Fruit fly (Drosophila melanogaster) whole organism, embryonic: ENCODE data around the gene AstA-R1.

ENCODE experiments used
- Ada2b ChIP-seq: fragments of 200-800 bp; sonication (Bioruptor generic); IDR thresholded peaks from 2 replicates; pipeline ENCODE4 v1.3.6; 2022; ENCODE audit warnings: missing biosample characterization, missing genetic modification characterization
- Asciz ChIP-seq: fragments of 200-800 bp; sonication (Bioruptor generic); optimal IDR thresholded peaks from 2 replicates; lab custom pipeline; 2017; ENCODE audit warnings: missing biosample characterization, mild to moderate bottlenecking, missing genetic modification characterization, missing genetic modification reagents
- Awh ChIP-seq: fragments of 200-800 bp; sonication (Bioruptor generic); IDR thresholded peaks from 2 replicates; pipeline ENCODE4, ENCODE4 v1.3.6; 2022; ENCODE audit warnings: missing biosample characterization, missing genetic modification characterization
- CG10147 ChIP-seq: fragments of 200-800 bp; sonication (Bioruptor generic); optimal IDR thresholded peaks from 2 replicates; lab custom pipeline; 2019; ENCODE audit warnings: missing biosample characterization, mild to moderate bottlenecking, missing genetic modification characterization, moderate library complexity
- CG12299 ChIP-seq: fragments of 200-800 bp; sonication (Bioruptor generic); optimal IDR thresholded peaks from 2 replicates; lab custom pipeline; 2018; ENCODE audit warnings: missing biosample characterization, mild to moderate bottlenecking, missing genetic modification characterization
- CG14050 ChIP-seq: fragments of 200-800 bp; sonication (Bioruptor generic); IDR thresholded peaks from 3 replicates; pipeline ENCODE4 v1.3.6; 2022; ENCODE audit warnings: missing biosample characterization, missing genetic modification characterization
- CG15479 ChIP-seq: fragments of 200-800 bp; sonication (Bioruptor generic); optimal IDR thresholded peaks from 3 replicates; lab custom pipeline; 2019; ENCODE audit warnings: missing biosample characterization, mild to moderate bottlenecking, missing genetic modification characterization, moderate library complexity
- CG15514 ChIP-seq: fragments of 200-800 bp; sonication (Bioruptor generic); optimal IDR thresholded peaks from 3 replicates; lab custom pipeline; 2017; ENCODE audit warnings: missing biosample characterization, missing genetic modification characterization, mild to moderate bottlenecking, moderate library complexity, missing genetic modification reagents
- CG16779 ChIP-seq: fragments of 200-800 bp; sonication (Bioruptor generic); IDR thresholded peaks from 2 replicates; pipeline ENCODE4 v1.3.6; 2022; ENCODE audit warnings: missing biosample characterization, missing genetic modification characterization
- CG17328 ChIP-seq: fragments of 200-800 bp; sonication (Bioruptor generic); IDR thresholded peaks from 2 replicates; pipeline ENCODE4 v1.3.6; 2022; ENCODE audit warnings: missing biosample characterization, missing genetic modification characterization
- CG17829 ChIP-seq: fragments of 200-800 bp; optimal IDR thresholded peaks from 2 replicates; lab custom pipeline; 2019; ENCODE audit warnings: missing biosample characterization, mild to moderate bottlenecking, missing genetic modification characterization, moderate library complexity
- CG18764 ChIP-seq: fragments of 200-800 bp; sonication (Bioruptor generic); optimal IDR thresholded peaks from 3 replicates; lab custom pipeline; 2016; ENCODE audit warnings: missing biosample characterization, missing genetic modification characterization
- CG32532 ChIP-seq: fragments of 200-800 bp; sonication (Bioruptor generic); IDR thresholded peaks from 2 replicates; pipeline ENCODE4 v1.3.6; 2022; ENCODE audit warnings: missing biosample characterization, missing genetic modification characterization
- CG33213 ChIP-seq: fragments of 200-800 bp; sonication (Bioruptor generic); optimal IDR thresholded peaks from 3 replicates; lab custom pipeline; 2016; ENCODE audit warnings: missing biosample characterization, missing genetic modification characterization
- CG3407 ChIP-seq: fragments of 200-800 bp; sonication (Bioruptor generic); optimal IDR thresholded peaks from 2 replicates; lab custom pipeline; 2018; ENCODE audit warnings: missing biosample characterization, mild to moderate bottlenecking, missing genetic modification characterization
- CG8089 ChIP-seq: fragments of 200-800 bp; sonication (Bioruptor generic); optimal IDR thresholded peaks from 3 replicates; lab custom pipeline; 2016; ENCODE audit warnings: missing biosample characterization, missing genetic modification characterization
- CG8281 ChIP-seq: fragments of 200-800 bp; sonication (Bioruptor generic); optimal IDR thresholded peaks from 2 replicates; lab custom pipeline; 2018; ENCODE audit warnings: missing biosample characterization, mild to moderate bottlenecking, missing genetic modification characterization, moderate library complexity
- CG9215 ChIP-seq: fragments of 200-800 bp; sonication (Bioruptor generic); IDR thresholded peaks from 2 replicates; pipeline ENCODE4 v1.3.6; 2022; ENCODE audit warnings: missing biosample characterization, missing genetic modification characterization
- CG9437 ChIP-seq: fragments of 200-800 bp; sonication (Bioruptor generic); optimal IDR thresholded peaks from 2 replicates; lab custom pipeline; 2018; ENCODE audit warnings: missing biosample characterization, mild to moderate bottlenecking, missing genetic modification characterization
- Dip3 ChIP-seq: fragments of 200-800 bp; sonication (Bioruptor generic); optimal IDR thresholded peaks from 3 replicates; lab custom pipeline; 2016; ENCODE audit warnings: missing biosample characterization, missing genetic modification characterization
- ERR ChIP-seq: fragments of 200-800 bp; sonication (Bioruptor generic); optimal IDR thresholded peaks from 2 replicates; lab custom pipeline; 2016; ENCODE audit warnings: missing biosample characterization, missing genetic modification characterization
- HLH3B ChIP-seq: fragments of 200-800 bp; sonication (Bioruptor generic); IDR thresholded peaks from 2 replicates; pipeline ENCODE4 v1.3.6; 2022; ENCODE audit warnings: missing biosample characterization, missing genetic modification characterization
- Hey ChIP-seq: fragments of 200-800 bp; sonication (Bioruptor generic); optimal IDR thresholded peaks from 3 replicates; lab custom pipeline; 2018; ENCODE audit warnings: missing biosample characterization, mild to moderate bottlenecking, missing genetic modification characterization
- Hmx ChIP-seq: fragments of 200-800 bp; sonication (Bioruptor generic); optimal IDR thresholded peaks from 2 replicates; lab custom pipeline; 2016; ENCODE audit warnings: missing biosample characterization, missing genetic modification characterization
- Hr51 ChIP-seq, 2 experiments: fragments of 200-800 bp; sonication (Bioruptor generic); optimal IDR thresholded peaks; 2 replicates in 1 of 2; 3 replicates in 1 of 2; lab custom pipeline; 2016 to 2018; ENCODE audit warnings: missing biosample characterization in 2 of 2, missing genetic modification characterization in 2 of 2, mild to moderate bottlenecking in 1 of 2, moderate library complexity in 1 of 2
- MTF-1 ChIP-seq: fragments of 200-800 bp; sonication (Bioruptor generic); optimal IDR thresholded peaks from 2 replicates; lab custom pipeline; 2018; ENCODE audit warnings: missing biosample characterization, mild to moderate bottlenecking, missing genetic modification characterization, borderline replicate concordance
- Rx ChIP-seq: fragments of 200-800 bp; sonication (Bioruptor generic); IDR thresholded peaks from 2 replicates; pipeline ENCODE4 v1.3.6; 2022; ENCODE audit warnings: missing biosample characterization, missing genetic modification characterization
- Side ChIP-seq: fragments of 200-800 bp; sonication (Bioruptor generic); optimal IDR thresholded peaks from 2 replicates; lab custom pipeline; 2016; ENCODE audit warnings: missing biosample characterization, missing genetic modification characterization
- Sin3A ChIP-seq: fragments of >200 bp; optimal IDR thresholded peaks from 2 replicates; lab custom pipeline; 2018
- YL-1 ChIP-seq: fragments of 200-800 bp; sonication (Bioruptor generic); optimal IDR thresholded peaks from 3 replicates; lab custom pipeline; 2017; ENCODE audit warnings: missing biosample characterization, mild to moderate bottlenecking, missing genetic modification characterization
- amos ChIP-seq: fragments of 200-800 bp; sonication (Bioruptor generic); IDR thresholded peaks from 2 replicates; pipeline ENCODE4 v1.3.6; 2022; ENCODE audit warnings: missing biosample characterization, missing genetic modification characterization; ENCODE audit not compliant: partially characterized antibody
- btn ChIP-seq: fragments of 200-800 bp; sonication (Bioruptor generic); optimal IDR thresholded peaks from 2 replicates; lab custom pipeline; 2016; ENCODE audit warnings: missing biosample characterization, missing genetic modification characterization
- cad ChIP-seq: fragments of >200 bp; optimal IDR thresholded peaks from 2 replicates; lab custom pipeline; 2017; ENCODE audit warnings: missing biosample characterization, missing genetic modification characterization
- cg ChIP-seq: fragments of 200-800 bp; sonication (Bioruptor generic); optimal IDR thresholded peaks from 3 replicates; lab custom pipeline; 2019; ENCODE audit warnings: missing biosample characterization, mild to moderate bottlenecking, missing genetic modification characterization, moderate library complexity
- chif ChIP-seq, 2 experiments: fragments of 200-800 bp; sonication (Bioruptor generic); optimal IDR thresholded peaks; 3 replicates each; lab custom pipeline; 2016; ENCODE audit warnings: missing biosample characterization in 2 of 2, missing genetic modification characterization in 2 of 2
- chm ChIP-seq: fragments of 200-800 bp; sonication (Bioruptor generic); IDR thresholded peaks from 2 replicates; pipeline ENCODE4 v1.3.6; 2022; ENCODE audit warnings: missing biosample characterization, missing genetic modification characterization
- ems ChIP-seq: fragments of 200-800 bp; sonication (Bioruptor generic); optimal IDR thresholded peaks from 3 replicates; lab custom pipeline; 2016; ENCODE audit warnings: missing biosample characterization, missing genetic modification characterization
- ftz-f1 ChIP-seq: fragments of 200-800 bp; sonication (Bioruptor generic); optimal IDR thresholded peaks from 2 replicates; lab custom pipeline; 2016; ENCODE audit warnings: missing biosample characterization, missing genetic modification characterization
- gcm2 ChIP-seq: fragments of 200-800 bp; sonication (Bioruptor generic); optimal IDR thresholded peaks from 2 replicates; lab custom pipeline; 2016; ENCODE audit warnings: missing biosample characterization, missing genetic modification characterization
- gro ChIP-seq: fragments of 200-800 bp; sonication (Bioruptor generic); optimal IDR thresholded peaks from 2 replicates; lab custom pipeline; 2016; ENCODE audit warnings: missing biosample characterization, missing genetic modification characterization
- gt ChIP-seq: fragments of 200-800 bp; sonication (Bioruptor generic); IDR thresholded peaks from 2 replicates; pipeline ENCODE4 v1.3.6; 2022; ENCODE audit warnings: missing biosample characterization, missing genetic modification characterization
- hbn ChIP-seq: fragments of 200-800 bp; sonication (Bioruptor generic); IDR thresholded peaks from 2 replicates; pipeline ENCODE4 v1.3.6; 2022; ENCODE audit warnings: missing biosample characterization, missing genetic modification characterization; ENCODE audit not compliant: partially characterized antibody
- ind ChIP-seq: fragments of 200-800 bp; sonication (Bioruptor generic); optimal IDR thresholded peaks from 3 replicates; lab custom pipeline; 2016; ENCODE audit warnings: missing biosample characterization, missing genetic modification characterization
- kni ChIP-seq: fragments of 200-800 bp; sonication (Bioruptor generic); optimal IDR thresholded peaks from 3 replicates; lab custom pipeline; 2017; ENCODE audit warnings: mild to moderate bottlenecking, missing biosample characterization, missing genetic modification reagents, missing genetic modification characterization
- peb ChIP-seq: fragments of 200-800 bp; sonication (Bioruptor generic); IDR thresholded peaks from 2 replicates; pipeline ENCODE4 v1.3.6; 2022; ENCODE audit warnings: missing biosample characterization, missing genetic modification characterization
- row ChIP-seq: fragments of 200-800 bp; sonication (Bioruptor generic); IDR thresholded peaks from 3 replicates; pipeline ENCODE4 v1.3.6; 2022; ENCODE audit warnings: missing biosample characterization, missing genetic modification characterization
- run ChIP-seq: fragments of 200-800 bp; sonication (Bioruptor generic); optimal IDR thresholded peaks from 3 replicates; lab custom pipeline; 2018; ENCODE audit warnings: missing biosample characterization, mild to moderate bottlenecking, missing genetic modification characterization
- shn ChIP-seq: fragments of 200-800 bp; sonication (Bioruptor generic); optimal IDR thresholded peaks from 3 replicates; lab custom pipeline; 2016; ENCODE audit warnings: missing biosample characterization, missing genetic modification characterization
- tap ChIP-seq: fragments of 200-800 bp; optimal IDR thresholded peaks from 3 replicates; lab custom pipeline; 2019; ENCODE audit warnings: missing biosample characterization, mild to moderate bottlenecking, missing genetic modification characterization, moderate library complexity
- tio ChIP-seq: fragments of 200-800 bp; sonication (Bioruptor generic); optimal IDR thresholded peaks from 2 replicates; lab custom pipeline; 2017; ENCODE audit warnings: missing biosample characterization, missing genetic modification characterization, inconsistent platforms
- unpg ChIP-seq: fragments of 200-800 bp; sonication (Bioruptor generic); optimal IDR thresholded peaks from 3 replicates; lab custom pipeline; 2018; ENCODE audit warnings: missing biosample characterization, mild to moderate bottlenecking, missing genetic modification characterization, moderate library complexity
- wdn ChIP-seq: fragments of 200-800 bp; sonication (Bioruptor generic); IDR thresholded peaks from 2 replicates; pipeline ENCODE4 v1.3.6; 2022; ENCODE audit warnings: missing biosample characterization, missing genetic modification characterization

The AstA-R1 gene

DNA sequence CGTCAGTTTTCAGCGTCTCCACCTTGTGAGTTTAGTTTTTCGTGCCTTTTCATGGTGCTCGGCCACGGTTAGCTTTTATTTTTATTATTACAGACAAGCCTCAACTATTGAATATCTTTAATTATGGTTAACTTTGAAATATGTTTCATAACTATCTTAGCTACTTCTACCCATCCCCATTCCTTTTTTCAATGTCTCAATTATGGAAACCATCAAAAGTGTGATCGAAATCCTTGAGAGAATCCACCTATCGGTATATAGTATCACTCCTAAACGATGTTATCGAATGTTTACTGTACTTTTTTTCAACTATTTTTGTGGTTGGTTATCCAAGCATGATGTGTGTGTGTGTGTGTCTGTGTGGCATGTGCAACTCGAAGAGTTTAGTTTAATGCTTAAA, 139.7 kb downstream of the AstA-R1 start (continued):
- TF ChIP-seq CG15479 (GFP tag; lab: Kevin White, UChicago) (no peak), run (tag; lab: Kevin White, UChicago) (peak; percentile 34), Hey (no peak), shn (GFP tag; lab: Kevin White, UChicago) (no peak), Asciz (GFP tag; lab: Kevin White, UChicago) (no peak), tap (peak; percentile 35), cad (no peak), ERR (GFP tag; lab: Kevin White, UChicago) (no peak), hbn (GFP tag; lab: Robert Waterston, UW) (no peak), Dip3 (no peak), CG16779 (GFP tag; lab: Robert Waterston, UW) (no peak), CG8089 (GFP tag; lab: Kevin White, UChicago) (no peak), CG17829 (tag; lab: Kevin White, UChicago) (no peak), kni (GFP tag; lab: Kevin White, UChicago) (no peak), amos (GFP tag; lab: Robert Waterston, UW) (no peak), Ada2b (GFP tag; lab: Robert Waterston, UW) (0 out of 2 replicates have a peak, but pooled peaks have one; percentile 28), chm (GFP tag; lab: Robert Waterston, UW) (no peak), unpg (GFP tag; lab: Kevin White, UChicago) (peak; percentile 58), Hmx (GFP tag; lab: Kevin White, UChicago) (no peak), btn (GFP tag; lab: Kevin White, UChicago) (no peak), Sin3A (no peak), CG10147 (GFP tag; lab: Kevin White, UChicago) (no peak), Rx (GFP tag; lab: Robert Waterston, UW) (no peak), CG32532 (GFP tag; lab: Robert Waterston, UW) (peak; percentile 48; the same call in 1 of the 2 replicates), wdn (GFP tag; lab: Robert Waterston, UW) (no peak), CG9437 (GFP tag; lab: Kevin White, UChicago) (peak; percentile 22), YL-1 (GFP tag; lab: Kevin White, UChicago) (no peak), ems (GFP tag; lab: Kevin White, UChicago) (no peak), chif (GFP tag; optimal IDR thresholded peaks at IDR 0.05; lab: Kevin White, UChicago) (peak in 1 of 2 experiments; percentile 9), CG17328 (GFP tag; lab: Robert Waterston, UW) (no peak), CG8281 (tag; lab: Kevin White, UChicago) (no peak), CG3407 (GFP tag; lab: Kevin White, UChicago) (peak; percentile 16), CG15514 (GFP tag; lab: Kevin White, UChicago) (peak; percentile 14), ftz-f1 (no peak), Side (peak; percentile 23), Hr51 (GFP tag; optimal IDR thresholded peaks at IDR 0.05; lab: Kevin White, UChicago) (peak in 1 of 2 experiments; percentile 69), gt (GFP tag; lab: Robert Waterston, UW) (no peak), gro (GFP tag; lab: Kevin White, UChicago) (no peak), cg (GFP tag; lab: Kevin White, UChicago) (peak; percentile 28), Awh (GFP tag; lab: Robert Waterston, UW) (no peak), CG33213 (GFP tag; lab: Kevin White, UChicago) (no peak), HLH3B (GFP tag; lab: Robert Waterston, UW) (no peak), CG18764 (GFP tag; lab: Kevin White, UChicago) (no peak), peb (GFP tag; lab: Robert Waterston, UW) (no peak), MTF-1 (GFP tag; lab: Kevin White, UChicago) (no peak), gcm2 (GFP tag; lab: Kevin White, UChicago) (no peak), CG14050 (GFP tag; lab: Robert Waterston, UW) (peak; percentile 34; the same call in 1 of the 3 replicates), ind (GFP tag; lab: Kevin White, UChicago) (peak; percentile 38), CG12299 (tag; lab: Kevin White, UChicago) (no peak), row (GFP tag; lab: Robert Waterston, UW) (peak; percentile 75), tio (GFP tag; lab: Kevin White, UChicago) (peak; percentile 15), CG9215 (GFP tag; lab: Robert Waterston, UW) (no peak)
